Worm (Caenorhabditis elegans) whole organism, young adult: Measurements from ENCODE around the gene F10G7.9.
A peak's percentile ranks its signal among the peaks of the same experiment; 100 is the strongest.

Experiments
- D2030.7 ChIP-seq: fragments of 200-800 bp; sonication (Bioruptor generic); IDR thresholded peaks from 2 replicates; pipeline ENCODE4 v1.3.6; 2022; ENCODE audit warnings: missing genetic modification reagents, missing genetic modification characterization, missing compliant biosample characterization
- F23B12.7 ChIP-seq: sonication (generic microtip); optimal IDR thresholded peaks from 2 replicates; lab custom pipeline; 2017; ENCODE audit warnings: missing genetic modification characterization, mild to moderate bottlenecking, missing compliant biosample characterization, antibody characterized with exemption, moderate library complexity; ENCODE audit not compliant: insufficient read depth
- F33H1.4 ChIP-seq: fragments of 200-800 bp; sonication (Bioruptor generic); IDR thresholded peaks from 2 replicates; pipeline ENCODE4 v1.3.6; 2022; ENCODE audit warnings: missing genetic modification reagents, missing genetic modification characterization, missing compliant biosample characterization
- F55B11.4 ChIP-seq: sonication (generic microtip); optimal IDR thresholded peaks from 2 replicates; lab custom pipeline; 2016; ENCODE audit warnings: missing compliant biosample characterization, missing genetic modification characterization, borderline replicate concordance; ENCODE audit not compliant: insufficient read depth
- F57C9.4 ChIP-seq: sonication (generic microtip); optimal IDR thresholded peaks from 2 replicates; lab custom pipeline; 2017; ENCODE audit warnings: mild to moderate bottlenecking, missing genetic modification characterization, missing compliant biosample characterization
- K12H6.12 ChIP-seq: fragments of 200-800 bp; sonication (Bioruptor generic); optimal IDR thresholded peaks from 2 replicates; lab custom pipeline; 2018; ENCODE audit warnings: mild to moderate bottlenecking, missing genetic modification characterization, missing compliant biosample characterization
- T07F8.4 ChIP-seq: sonication (generic microtip); optimal IDR thresholded peaks from 2 replicates; lab custom pipeline; 2016; ENCODE audit warnings: mild to moderate bottlenecking, missing genetic modification characterization, moderate library complexity, missing compliant biosample characterization
- Y53G8AR.9 ChIP-seq: fragments of 200-800 bp; sonication (Bioruptor generic); conservative IDR thresholded peaks from 2 replicates; pipeline ENCODE4 v1.3.6; 2022; ENCODE audit warnings: missing genetic modification reagents, missing genetic modification characterization, missing compliant biosample characterization
- Y56A3A.18 ChIP-seq: fragments of 200-800 bp; sonication (Bioruptor generic); IDR thresholded peaks from 2 replicates; pipeline ENCODE4 v1.3.6; 2022; ENCODE audit warnings: missing genetic modification reagents, missing genetic modification characterization, missing compliant biosample characterization
- ZK185.1 ChIP-seq: sonication (generic microtip); optimal IDR thresholded peaks from 2 replicates; lab custom pipeline; 2016; ENCODE audit warnings: mild to moderate bottlenecking, missing genetic modification characterization, missing compliant biosample characterization; ENCODE audit not compliant: poor library complexity, severe bottlenecking
- akir-1 ChIP-seq: fragments of 200-800 bp; sonication (Bioruptor generic); optimal IDR thresholded peaks from 2 replicates; lab custom pipeline; 2018; ENCODE audit warnings: mild to moderate bottlenecking, missing genetic modification characterization, moderate library complexity, missing compliant biosample characterization
- ama-1 ChIP-seq, 3 experiments: fragments of 150-350 bp in 1 of 3; sonication (generic microtip) in 2 of 3; optimal IDR thresholded peaks; 2 replicates each; lab custom pipeline; 2014 to 2018; ENCODE audit warnings: missing biosample characterization in 2 of 3, missing genetic modification characterization in 2 of 3, missing genetic modification reagents in 2 of 3
- aptf-2 ChIP-seq: fragments of 200-800 bp; sonication (Bioruptor generic); conservative IDR thresholded peaks from 2 replicates; pipeline ENCODE4 v1.3.6; 2022; ENCODE audit warnings: missing genetic modification reagents, missing genetic modification characterization, missing compliant biosample characterization
- attf-3 ChIP-seq: fragments of 200-800 bp; sonication (Bioruptor generic); conservative IDR thresholded peaks from 2 replicates; pipeline ENCODE4 v1.3.6; 2022; ENCODE audit warnings: missing genetic modification reagents, missing genetic modification characterization, missing compliant biosample characterization
- attf-5 ChIP-seq: fragments of 200-800 bp; sonication (Bioruptor generic); optimal IDR thresholded peaks from 2 replicates; lab custom pipeline; 2018; ENCODE audit warnings: mild to moderate bottlenecking, missing genetic modification characterization, missing compliant biosample characterization
- ccch-3 ChIP-seq: fragments of 200-800 bp; sonication (Bioruptor generic); optimal IDR thresholded peaks from 2 replicates; lab custom pipeline; 2018; ENCODE audit warnings: mild to moderate bottlenecking, missing genetic modification characterization, missing compliant biosample characterization
- cebp-1 ChIP-seq, 2 experiments: fragments of 200-800 bp in 1 of 2; sonication (Bioruptor generic) in 1 of 2; sonication (generic microtip) in 1 of 2; IDR thresholded peaks in 1 of 2; optimal IDR thresholded peaks in 1 of 2; 2 replicates each; pipeline versions ENCODE4 v1.3.6 to Lab custom; 2017 to 2022; ENCODE audit warnings: missing compliant biosample characterization in 2 of 2, missing genetic modification characterization in 2 of 2, mild to moderate bottlenecking in 1 of 2, missing genetic modification reagents in 1 of 2, moderate library complexity in 1 of 2
- ceh-100 ChIP-seq: fragments of 200-800 bp; sonication (Bioruptor generic); IDR thresholded peaks from 2 replicates; pipeline ENCODE4 v1.3.6; 2022; ENCODE audit warnings: missing genetic modification reagents, missing genetic modification characterization, missing compliant biosample characterization
- ceh-40 ChIP-seq: fragments of 200-800 bp; sonication (Bioruptor generic); IDR thresholded peaks from 2 replicates; pipeline ENCODE4 v1.3.6; 2022; ENCODE audit warnings: missing genetic modification characterization, missing compliant biosample characterization
- ceh-58 ChIP-seq: fragments of 200-800 bp; sonication (Bioruptor generic); IDR thresholded peaks from 2 replicates; pipeline ENCODE4 v1.3.6; 2022; ENCODE audit warnings: missing genetic modification characterization, missing compliant biosample characterization
- ceh-91 ChIP-seq: fragments of 200-800 bp; sonication (Bioruptor generic); IDR thresholded peaks from 2 replicates; pipeline ENCODE4 v1.3.6; 2022; ENCODE audit warnings: missing genetic modification reagents, missing genetic modification characterization, missing compliant biosample characterization
- dox-1 ChIP-seq: fragments of 200-800 bp; sonication (Bioruptor generic); IDR thresholded peaks from 2 replicates; pipeline ENCODE4 v1.3.6; 2022; ENCODE audit warnings: missing genetic modification reagents, missing genetic modification characterization, missing compliant biosample characterization
- dpl-1 ChIP-seq: fragments of 150-350 bp; optimal IDR thresholded peaks from 2 replicates; lab custom pipeline; 2014; ENCODE audit warnings: missing biosample characterization, missing genetic modification reagents, missing genetic modification characterization
- efl-1 ChIP-seq: fragments of 150-350 bp; optimal IDR thresholded peaks from 2 replicates; lab custom pipeline; 2014; ENCODE audit warnings: missing biosample characterization, missing genetic modification reagents, missing genetic modification characterization
- ets-4 ChIP-seq: fragments of 200-800 bp; sonication (Bioruptor generic); optimal IDR thresholded peaks from 2 replicates; lab custom pipeline; 2018; ENCODE audit warnings: mild to moderate bottlenecking, missing genetic modification characterization, missing compliant biosample characterization
- gei-17 ChIP-seq: fragments of 200-800 bp; sonication (Bioruptor generic); optimal IDR thresholded peaks from 2 replicates; lab custom pipeline; 2018; ENCODE audit warnings: mild to moderate bottlenecking, missing genetic modification characterization, missing compliant biosample characterization
- hlh-12 ChIP-seq: sonication (generic microtip); optimal IDR thresholded peaks from 2 replicates; lab custom pipeline; 2016; ENCODE audit warnings: missing genetic modification characterization, missing compliant biosample characterization
- hlh-26 ChIP-seq: fragments of 200-800 bp; sonication (Bioruptor generic); conservative IDR thresholded peaks from 2 replicates; pipeline ENCODE4 v1.3.6; 2022; ENCODE audit warnings: missing genetic modification reagents, missing genetic modification characterization, missing compliant biosample characterization
- hmg-1.2 ChIP-seq: fragments of 200-800 bp; sonication (Bioruptor generic); IDR thresholded peaks from 2 replicates; pipeline ENCODE4 v1.3.6; 2022; ENCODE audit warnings: missing genetic modification reagents, missing genetic modification characterization, missing compliant biosample characterization
- let-607 ChIP-seq, 2 experiments: fragments of 200-800 bp in 1 of 2; sonication (Bioruptor generic) in 1 of 2; sonication (generic microtip) in 1 of 2; optimal IDR thresholded peaks; 2 replicates each; lab custom pipeline; 2016 to 2018; ENCODE audit warnings: mild to moderate bottlenecking in 2 of 2, missing compliant biosample characterization in 2 of 2, missing genetic modification characterization in 2 of 2, moderate library complexity in 2 of 2, missing genotype in 1 of 2
- lin-26 ChIP-seq: fragments of 200-800 bp; sonication (Bioruptor generic); IDR thresholded peaks from 2 replicates; pipeline ENCODE4 v1.3.6; 2022; ENCODE audit warnings: missing genetic modification reagents, missing genetic modification characterization, missing compliant biosample characterization
- lin-35 ChIP-seq, 3 experiments: fragments of 150-350 bp in 2 of 3; sonication (generic microtip) in 1 of 3; optimal IDR thresholded peaks; 2 replicates each; lab custom pipeline; 2014 to 2018; ENCODE audit warnings: missing biosample characterization in 3 of 3, missing genetic modification characterization in 3 of 3, missing genetic modification reagents in 3 of 3
- mcd-1 ChIP-seq: fragments of 200-800 bp; sonication (Bioruptor generic); IDR thresholded peaks from 2 replicates; pipeline ENCODE4 v1.3.6; 2022; ENCODE audit warnings: missing genetic modification reagents, missing genetic modification characterization, missing compliant biosample characterization
- nfyb-1 ChIP-seq: fragments of 200-800 bp; sonication (Bioruptor generic); IDR thresholded peaks from 2 replicates; pipeline ENCODE4 v1.3.6; 2022; ENCODE audit warnings: missing genetic modification reagents, missing genetic modification characterization, missing compliant biosample characterization
- nhr-80 ChIP-seq: sonication (generic microtip); optimal IDR thresholded peaks from 2 replicates; lab custom pipeline; 2016; ENCODE audit warnings: missing genetic modification characterization, missing compliant biosample characterization
- pbrm-1 ChIP-seq: fragments of 200-800 bp; sonication (Bioruptor generic); IDR thresholded peaks from 2 replicates; pipeline ENCODE4 v1.3.6; 2022; ENCODE audit warnings: missing genetic modification reagents, missing genetic modification characterization, missing compliant biosample characterization
- sea-2 ChIP-seq: fragments of 200-800 bp; sonication (Bioruptor generic); IDR thresholded peaks from 2 replicates; pipeline ENCODE4 v1.3.6; 2022; ENCODE audit warnings: missing genetic modification characterization, missing compliant biosample characterization
- snpc-1.3 ChIP-seq: sonication (generic microtip); optimal IDR thresholded peaks from 2 replicates; lab custom pipeline; 2017; ENCODE audit warnings: missing genetic modification characterization, mild to moderate bottlenecking, missing compliant biosample characterization, antibody characterized with exemption, moderate library complexity, missing genotype, missing genetic modification reagents; ENCODE audit not compliant: insufficient read depth
- snpc-4 ChIP-seq, 5 experiments: fragments of 150-350 bp in 1 of 5; sonication (generic microtip) in 4 of 5; optimal IDR thresholded peaks; 2 replicates each; lab custom pipeline; 2014 to 2018; ENCODE audit warnings: missing genetic modification characterization in 5 of 5, missing biosample characterization in 3 of 5, antibody characterized with exemption in 2 of 5, mild to moderate bottlenecking in 2 of 5, missing compliant biosample characterization in 2 of 5, missing genotype in 2 of 5, moderate library complexity in 2 of 5, missing genetic modification reagents in 1 of 5
- somi-1 ChIP-seq: fragments of 200-800 bp; sonication (Bioruptor generic); optimal IDR thresholded peaks from 2 replicates; lab custom pipeline; 2018; ENCODE audit warnings: mild to moderate bottlenecking, missing genetic modification characterization, missing compliant biosample characterization
- tbp1 ChIP-seq: fragments of 200-800 bp; sonication (Bioruptor generic); optimal IDR thresholded peaks from 2 replicates; lab custom pipeline; 2018; ENCODE audit warnings: mild to moderate bottlenecking, missing genetic modification characterization, missing compliant biosample characterization
- unc-62 ChIP-seq: fragments of 150-350 bp; optimal IDR thresholded peaks from 2 replicates; lab custom pipeline; 2014; ENCODE audit warnings: missing biosample characterization, missing genetic modification reagents, missing genetic modification characterization
- xnd-1 ChIP-seq: sonication (generic microtip); optimal IDR thresholded peaks from 2 replicates; lab custom pipeline; 2016; ENCODE audit warnings: missing genotype, missing genetic modification reagents, missing genetic modification characterization, missing compliant biosample characterization
- ztf-25 ChIP-seq: fragments of 200-800 bp; sonication (Bioruptor generic); IDR thresholded peaks from 2 replicates; pipeline ENCODE4 v1.3.6; 2022; ENCODE audit warnings: missing genetic modification reagents, missing genetic modification characterization, missing compliant biosample characterization
- ztf-28 ChIP-seq: fragments of 200-800 bp; sonication (Bioruptor generic); IDR thresholded peaks from 2 replicates; pipeline ENCODE4 v1.3.6; 2022; ENCODE audit warnings: missing genetic modification reagents, missing genetic modification characterization, missing compliant biosample characterization

F10G7.9 gene

ce11 chrII:4706359-4706871 is at the start of gene F10G7.9, which contains the start of gene tsn-1:
Gene F10G7.9, minus strand, starts transcription at chrII:4706485.
Gene tsn-1, plus strand, starts transcription at chrII:4706821.
- TF ChIP-seq let-607 (tag; optimal IDR thresholded peaks at IDR 0.05; lab: Kevin White, UChicago), result peak; percentile 98 to 99
- peak; percentile 88 for TF ChIP-seq dox-1 (GFP tag; lab: Robert Waterston, UW)
- TF ChIP-seq sea-2 (GFP tag; lab: Robert Waterston, UW), result no peak
- no peak for TF ChIP-seq K12H6.12
- no peak for TF ChIP-seq F55B11.4
- TF ChIP-seq ccch-3 (GFP tag; lab: Kevin White, UChicago), result no peak
- TF ChIP-seq attf-3 (GFP tag; lab: Robert Waterston, UW), result no peak
- TF ChIP-seq F33H1.4 (GFP tag; lab: Robert Waterston, UW), result peak; percentile 92
- no peak for TF ChIP-seq somi-1
- no peak for TF ChIP-seq hlh-26
- TF ChIP-seq ZK185.1 (tag; lab: Kevin White, UChicago), result peak; percentile 16
- peak; percentile 52 for TF ChIP-seq dpl-1 (GFP tag; lab: Kevin White, UChicago)
- TF ChIP-seq ceh-40 (GFP tag; lab: Robert Waterston, UW), result no peak
- no peak for TF ChIP-seq ceh-58 (GFP tag; lab: Robert Waterston, UW)
- TF ChIP-seq hmg-1.2 (GFP tag; lab: Robert Waterston, UW), result peak; percentile 79
- TF ChIP-seq snpc-1.3 (tag; lab: Kevin White, UChicago), result peak; percentile 47
- no peak for TF ChIP-seq Y53G8AR.9 (GFP tag; lab: Robert Waterston, UW)
- TF ChIP-seq akir-1, result no peak
- TF ChIP-seq F57C9.4 (tag; lab: Kevin White, UChicago), result no peak
- TF ChIP-seq T07F8.4 (tag; lab: Kevin White, UChicago), result no peak
- peak; percentile 71 for TF ChIP-seq mcd-1 (GFP tag; lab: Robert Waterston, UW)
- no peak for TF ChIP-seq ama-1 (optimal IDR thresholded peaks at IDR 0.05; lab: Kevin White, UChicago)
- TF ChIP-seq ama-1 (GFP tag; optimal IDR thresholded peaks at IDR 0.05; lab: Kevin White, UChicago), result no peak
- no peak for TF ChIP-seq ets-4
- TF ChIP-seq lin-26 (GFP tag; lab: Robert Waterston, UW), result no peak
- no peak for TF ChIP-seq ztf-25 (GFP tag; lab: Robert Waterston, UW)
- peak; percentile 29 for TF ChIP-seq F23B12.7 (tag; lab: Kevin White, UChicago)
- peak in 1 of 3 experiments; percentile 27 for TF ChIP-seq lin-35 (GFP tag; optimal IDR thresholded peaks at IDR 0.05; lab: Kevin White, UChicago)
- no peak for TF ChIP-seq cebp-1 (GFP tag; IDR thresholded peaks at IDR 0.05; lab: Robert Waterston, UW)
- TF ChIP-seq cebp-1 (tag; optimal IDR thresholded peaks at IDR 0.05; lab: Kevin White, UChicago), result peak; percentile 38
- TF ChIP-seq gei-17 (GFP tag; lab: Kevin White, UChicago), result no peak
- peak; percentile 58 for TF ChIP-seq attf-5 (GFP tag; lab: Kevin White, UChicago)
- TF ChIP-seq Y56A3A.18 (GFP tag; lab: Robert Waterston, UW), result no peak
- peak; percentile 41; the same call in 1 of the 2 replicates for TF ChIP-seq D2030.7
- TF ChIP-seq nhr-80 (tag; lab: Kevin White, UChicago), result peak; percentile 77
- TF ChIP-seq pbrm-1 (GFP tag; lab: Robert Waterston, UW), result peak; percentile 25; the same call in 1 of the 2 replicates
- TF ChIP-seq nfyb-1, result peak; percentile 33; the same call in 1 of the 2 replicates
- peak; percentile 40 for TF ChIP-seq efl-1 (GFP tag; lab: Kevin White, UChicago)
- 0 out of 2 replicates have a peak, but pooled peaks have one; percentile 33 for TF ChIP-seq ceh-91 (GFP tag; lab: Robert Waterston, UW)
- TF ChIP-seq ceh-100 (GFP tag; lab: Robert Waterston, UW), result peak; percentile 50; the same call in 1 of the 2 replicates
- peak; percentile 12 for TF ChIP-seq xnd-1 (tag; lab: Kevin White, UChicago)
- no peak for TF ChIP-seq unc-62 (GFP tag; lab: Kevin White, UChicago)
- TF ChIP-seq tbp1, result peak; percentile 30
- no peak for TF ChIP-seq ztf-28 (GFP tag; lab: Robert Waterston, UW)
- TF ChIP-seq hlh-12, result no peak
- TF ChIP-seq aptf-2 (GFP tag; lab: Robert Waterston, UW), result no peak
- TF ChIP-seq snpc-4 (GFP tag; optimal IDR thresholded peaks at IDR 0.05; lab: Kevin White, UChicago), result no peak
- peak in 3 of 4 experiments; percentile 7 to 53 (median 28) for TF ChIP-seq snpc-4 (tag; optimal IDR thresholded peaks at IDR 0.05; lab: Kevin White, UChicago)
